Fruit fly (Drosophila melanogaster): ENCODE data around the gene CG14817.
A peak's percentile ranks its signal among the peaks of the same experiment; 100 is the strongest.

The CG14817 gene

dm6 chrX:1880139-1880556 lies 3.1 kb upstream of the CG14817 start, which contains the start of gene Coa8:
Coa8 (plus strand) TSS chrX:1880282.
- TF ChIP-seq Hr83 (GFP tag; optimal IDR thresholded peaks at IDR 0.05; ENCODE audit: poor library complexity, severe bottlenecking) (no peak), foxo (GFP tag; optimal IDR thresholded peaks at IDR 0.05) (peak in 1 of 2 experiments; percentile 50), Sp1 (GFP tag; optimal IDR thresholded peaks at IDR 0.05) (peak; percentile 34), HLH106 (tag; optimal IDR thresholded peaks at IDR 0.05) (peak; percentile 53), rgr (GFP tag; optimal IDR thresholded peaks at IDR 0.05) (peak; percentile 41), pan (optimal IDR thresholded peaks at IDR 0.05) (no peak), br (GFP tag; optimal IDR thresholded peaks at IDR 0.05) (peak; percentile 34), CG9705 (GFP tag; optimal IDR thresholded peaks at IDR 0.05) (peak; percentile 7), usp (GFP tag; optimal IDR thresholded peaks at IDR 0.05) (no peak), ey (GFP tag; optimal IDR thresholded peaks at IDR 0.05) (peak; percentile 18), fru (GFP tag; optimal IDR thresholded peaks at IDR 0.05) (peak; percentile 51), woc (GFP tag; optimal IDR thresholded peaks at IDR 0.05) (peak; percentile 17), h (GFP tag; optimal IDR thresholded peaks at IDR 0.05) (peak; percentile 32)

dm6 chrX:1879606-1880110 lies 2.6 kb upstream of the CG14817 start, which contains the start of gene CG14818:
CG14818 (minus strand) TSS chrX:1879774.
- TF ChIP-seq psq (GFP tag; optimal IDR thresholded peaks at IDR 0.05) (peak; percentile 15), CrebA (GFP tag; optimal IDR thresholded peaks at IDR 0.05; ENCODE audit: borderline replicate concordance) (no peak), CG9705 (GFP tag; optimal IDR thresholded peaks at IDR 0.05) (peak; percentile 45), pan (optimal IDR thresholded peaks at IDR 0.05) (no peak), tai (GFP tag; optimal IDR thresholded peaks at IDR 0.05) (no peak), dl (GFP tag; optimal IDR thresholded peaks at IDR 0.05; ENCODE audit: insufficient read depth in 1 of 2, partially characterized antibody in 2 of 2) (no peak), h (GFP tag; optimal IDR thresholded peaks at IDR 0.05) (peak; percentile 66), dmrt93B (GFP tag; optimal IDR thresholded peaks at IDR 0.05) (no peak), br (GFP tag; optimal IDR thresholded peaks at IDR 0.05) (peak; percentile 30), jim (GFP tag; optimal IDR thresholded peaks at IDR 0.05) (no peak), CG32264 (GFP tag; optimal IDR thresholded peaks at IDR 0.05) (no peak), Sp1 (GFP tag; optimal IDR thresholded peaks at IDR 0.05) (peak; percentile 56), HLH106 (tag; optimal IDR thresholded peaks at IDR 0.05) (peak; percentile 61), lola (GFP tag; optimal IDR thresholded peaks at IDR 0.05) (no peak), Rel (GFP tag; optimal IDR thresholded peaks at IDR 0.05) (no peak), Rel (tag; optimal IDR thresholded peaks at IDR 0.05) (peak; percentile 58), GATAd (GFP tag; optimal IDR thresholded peaks at IDR 0.05) (no peak), Vsx2 (GFP tag; optimal IDR thresholded peaks at IDR 0.05; ENCODE audit: partially characterized antibody) (no peak), Hr83 (GFP tag; optimal IDR thresholded peaks at IDR 0.05; ENCODE audit: poor library complexity, severe bottlenecking) (no peak), brk (GFP tag; optimal IDR thresholded peaks at IDR 0.05) (no peak), Hr78 (GFP tag; optimal IDR thresholded peaks at IDR 0.05) (no peak), N (GFP tag; optimal IDR thresholded peaks at IDR 0.05) (no peak), dsf (GFP tag; optimal IDR thresholded peaks at IDR 0.05; ENCODE audit: borderline replicate concordance) (no peak), usp (GFP tag; optimal IDR thresholded peaks at IDR 0.05) (no peak), sage (GFP tag; optimal IDR thresholded peaks at IDR 0.05) (no peak), fru (GFP tag; optimal IDR thresholded peaks at IDR 0.05) (peak; percentile 46), rgr (GFP tag; optimal IDR thresholded peaks at IDR 0.05) (peak; percentile 66), OdsH (GFP tag; optimal IDR thresholded peaks at IDR 0.05) (peak; percentile 14), foxo (GFP tag; optimal IDR thresholded peaks at IDR 0.05) (peak in 1 of 2 experiments; percentile 67), Dfd (GFP tag; optimal IDR thresholded peaks at IDR 0.05) (no peak), Abd-B (GFP tag; optimal IDR thresholded peaks at IDR 0.05) (no peak), woc (GFP tag; optimal IDR thresholded peaks at IDR 0.05) (no peak), Myc (optimal IDR thresholded peaks at IDR 0.05) (no peak), Jra (GFP tag; optimal IDR thresholded peaks at IDR 0.05) (no peak), Dif (GFP tag; optimal IDR thresholded peaks at IDR 0.05; ENCODE audit: partially characterized antibody) (no peak), Mio (GFP tag; optimal IDR thresholded peaks at IDR 0.05) (no peak), Hnf4 (GFP tag; optimal IDR thresholded peaks at IDR 0.05) (no peak), sv (GFP tag; optimal IDR thresholded peaks at IDR 0.05) (peak; percentile 47), ey (GFP tag; optimal IDR thresholded peaks at IDR 0.05) (peak; percentile 59)

Data from whole organism, wandering third instar larva.